Worm (Caenorhabditis elegans) whole organism, young adult: ENCODE data around the gene lfi-1.

Experiments
- B0019.2 ChIP-seq: fragments of 200-800 bp; sonication (Bioruptor generic); conservative IDR thresholded peaks from 2 replicates; pipeline ENCODE4 v1.3.6; 2022; ENCODE audit warnings: missing genetic modification reagents, missing genetic modification characterization, missing compliant biosample characterization
- B0336.3 ChIP-seq: fragments of 200-800 bp; sonication (Bioruptor generic); IDR thresholded peaks from 2 replicates; pipeline ENCODE4 v1.3.6; 2022; ENCODE audit warnings: missing genetic modification characterization, missing compliant biosample characterization
- F57A8.1 ChIP-seq: fragments of 200-800 bp; sonication (Bioruptor generic); optimal IDR thresholded peaks from 2 replicates; lab custom pipeline; 2018; ENCODE audit warnings: mild to moderate bottlenecking, missing genetic modification characterization, moderate library complexity, missing compliant biosample characterization
- Y53G8AR.9 ChIP-seq: fragments of 200-800 bp; sonication (Bioruptor generic); conservative IDR thresholded peaks from 2 replicates; pipeline ENCODE4 v1.3.6; 2022; ENCODE audit warnings: missing genetic modification reagents, missing genetic modification characterization, missing compliant biosample characterization
- ama-1 ChIP-seq, 3 experiments: fragments of 150-350 bp in 1 of 3; sonication (generic microtip) in 2 of 3; optimal IDR thresholded peaks; 2 replicates each; lab custom pipeline; 2014 to 2018; ENCODE audit warnings: missing biosample characterization in 2 of 3, missing genetic modification characterization in 2 of 3, missing genetic modification reagents in 2 of 3
- bed-1 ChIP-seq: fragments of 200-800 bp; sonication (Bioruptor generic); IDR thresholded peaks from 2 replicates; pipeline ENCODE4 v1.3.6; 2022; ENCODE audit warnings: missing genetic modification reagents, missing genetic modification characterization, missing compliant biosample characterization
- bed-2 ChIP-seq: fragments of 200-800 bp; sonication (Bioruptor generic); IDR thresholded peaks from 2 replicates; pipeline ENCODE4 v1.3.6; 2022; ENCODE audit warnings: missing genetic modification reagents, missing genetic modification characterization, missing compliant biosample characterization
- hmg-20 ChIP-seq: fragments of 200-800 bp; sonication (Bioruptor generic); IDR thresholded peaks from 2 replicates; pipeline ENCODE4 v1.3.6; 2022; ENCODE audit warnings: missing genetic modification reagents, missing genetic modification characterization, missing compliant biosample characterization
- lin-35 ChIP-seq, 3 experiments: fragments of 150-350 bp in 2 of 3; sonication (generic microtip) in 1 of 3; optimal IDR thresholded peaks; 2 replicates each; lab custom pipeline; 2014 to 2018; ENCODE audit warnings: missing biosample characterization in 3 of 3, missing genetic modification characterization in 3 of 3, missing genetic modification reagents in 3 of 3
- nhr-80 ChIP-seq: sonication (generic microtip); optimal IDR thresholded peaks from 2 replicates; lab custom pipeline; 2016; ENCODE audit warnings: missing genetic modification characterization, missing compliant biosample characterization
- snpc-4 ChIP-seq, 5 experiments: fragments of 150-350 bp in 1 of 5; sonication (generic microtip) in 4 of 5; optimal IDR thresholded peaks; 2 replicates each; lab custom pipeline; 2014 to 2018; ENCODE audit warnings: missing genetic modification characterization in 5 of 5, missing biosample characterization in 3 of 5, antibody characterized with exemption in 2 of 5, mild to moderate bottlenecking in 2 of 5, missing compliant biosample characterization in 2 of 5, missing genotype in 2 of 5, moderate library complexity in 2 of 5, missing genetic modification reagents in 1 of 5
- tlf-1 ChIP-seq: fragments of 200-800 bp; sonication (Bioruptor generic); optimal IDR thresholded peaks from 2 replicates; lab custom pipeline; 2018; ENCODE audit warnings: mild to moderate bottlenecking, missing genetic modification characterization, missing compliant biosample characterization

- peak; percentile 83 for TF ChIP-seq nhr-80 (tag; lab: Kevin White, UChicago)
- TF ChIP-seq ama-1 (optimal IDR thresholded peaks at IDR 0.05; lab: Kevin White, UChicago), result no peak
- TF ChIP-seq ama-1 (GFP tag; optimal IDR thresholded peaks at IDR 0.05; lab: Kevin White, UChicago), result no peak
- TF ChIP-seq tlf-1 (GFP tag; lab: Kevin White, UChicago), result no peak
- no peak for TF ChIP-seq bed-2 (GFP tag; lab: Robert Waterston, UW)
- TF ChIP-seq snpc-4 (GFP tag; optimal IDR thresholded peaks at IDR 0.05; lab: Kevin White, UChicago), result no peak
- TF ChIP-seq snpc-4 (tag; optimal IDR thresholded peaks at IDR 0.05; lab: Kevin White, UChicago), result no peak
- no peak for TF ChIP-seq lin-35 (GFP tag; optimal IDR thresholded peaks at IDR 0.05; lab: Kevin White, UChicago)
- no peak for TF ChIP-seq bed-1 (GFP tag; lab: Robert Waterston, UW)
- no peak for TF ChIP-seq B0336.3 (GFP tag; lab: Robert Waterston, UW)
- TF ChIP-seq Y53G8AR.9 (GFP tag; lab: Robert Waterston, UW), result no peak
- no peak for TF ChIP-seq F57A8.1 (GFP tag; lab: Kevin White, UChicago)
- TF ChIP-seq B0019.2 (GFP tag; lab: Robert Waterston, UW), result no peak
- TF ChIP-seq hmg-20 (GFP tag; lab: Robert Waterston, UW), result no peak
Measured at ce11 chrX:5013826-5014225, 37.2 kb downstream of the lfi-1 start, which contains the start of gene ZC449.7.
